Fruit fly (Drosophila melanogaster) whole organism, embryonic: ENCODE measurements around the gene CG2608.
A peak's percentile ranks its signal among the peaks of the same experiment; 100 is the strongest.

Experiments used
- Ada2b ChIP-seq: fragments of 200-800 bp; sonication (Bioruptor generic); IDR thresholded peaks from 2 replicates; pipeline ENCODE4 v1.3.6; 2022; ENCODE audit warnings: missing biosample characterization, missing genetic modification characterization
- Awh ChIP-seq: fragments of 200-800 bp; sonication (Bioruptor generic); IDR thresholded peaks from 2 replicates; pipeline ENCODE4, ENCODE4 v1.3.6; 2022; ENCODE audit warnings: missing biosample characterization, missing genetic modification characterization
- CG10321 ChIP-seq: fragments of 200-800 bp; sonication (Bioruptor generic); IDR thresholded peaks from 2 replicates; pipeline ENCODE4 v1.3.6; 2022; ENCODE audit warnings: missing biosample characterization, missing genetic modification characterization
- CG12104 ChIP-seq: fragments of 200-800 bp; sonication (Bioruptor generic); optimal IDR thresholded peaks from 3 replicates; lab custom pipeline; 2016; ENCODE audit warnings: missing biosample characterization, missing genetic modification characterization
- CG12391 ChIP-seq: fragments of 200-800 bp; sonication (Bioruptor generic); optimal IDR thresholded peaks from 3 replicates; lab custom pipeline; 2018; ENCODE audit warnings: missing biosample characterization, mild to moderate bottlenecking, missing genetic modification characterization, moderate library complexity
- CG13424 ChIP-seq: fragments of 200-800 bp; sonication (Bioruptor generic); optimal IDR thresholded peaks from 2 replicates; lab custom pipeline; 2019; ENCODE audit warnings: missing biosample characterization, mild to moderate bottlenecking, missing genetic modification characterization, moderate library complexity
- CG13775 ChIP-seq: fragments of 200-800 bp; sonication (Bioruptor generic); optimal IDR thresholded peaks from 3 replicates; lab custom pipeline; 2017; ENCODE audit warnings: missing biosample characterization, mild to moderate bottlenecking, missing genetic modification characterization
- CG14050 ChIP-seq: fragments of 200-800 bp; sonication (Bioruptor generic); IDR thresholded peaks from 3 replicates; pipeline ENCODE4 v1.3.6; 2022; ENCODE audit warnings: missing biosample characterization, missing genetic modification characterization
- CG15514 ChIP-seq: fragments of 200-800 bp; sonication (Bioruptor generic); optimal IDR thresholded peaks from 3 replicates; lab custom pipeline; 2017; ENCODE audit warnings: missing biosample characterization, missing genetic modification characterization, mild to moderate bottlenecking, moderate library complexity, missing genetic modification reagents
- CG18619 ChIP-seq: fragments of 200-800 bp; sonication (Bioruptor generic); optimal IDR thresholded peaks from 3 replicates; lab custom pipeline; 2017; ENCODE audit warnings: missing biosample characterization, mild to moderate bottlenecking, missing genetic modification characterization
- CG2120 ChIP-seq: fragments of 200-800 bp; sonication (Bioruptor generic); optimal IDR thresholded peaks from 3 replicates; lab custom pipeline; 2016; ENCODE audit warnings: missing biosample characterization, missing genetic modification characterization
- CG30403 ChIP-seq: fragments of 200-800 bp; sonication (Bioruptor generic); optimal IDR thresholded peaks from 3 replicates; lab custom pipeline; 2016; ENCODE audit warnings: missing biosample characterization, missing genetic modification characterization
- CG7271 ChIP-seq: fragments of 200-800 bp; sonication (Bioruptor generic); optimal IDR thresholded peaks from 2 replicates; lab custom pipeline; 2018; ENCODE audit warnings: missing biosample characterization, mild to moderate bottlenecking, missing genetic modification characterization, moderate library complexity
- CG8089 ChIP-seq: fragments of 200-800 bp; sonication (Bioruptor generic); optimal IDR thresholded peaks from 3 replicates; lab custom pipeline; 2016; ENCODE audit warnings: missing biosample characterization, missing genetic modification characterization
- CG8765 ChIP-seq: fragments of 200-800 bp; sonication (Bioruptor generic); IDR thresholded peaks from 2 replicates; pipeline ENCODE4 v1.3.6; 2022; ENCODE audit warnings: missing biosample characterization, missing genetic modification characterization
- CTCF ChIP-seq: fragments of 200-800 bp; sonication (Bioruptor generic); optimal IDR thresholded peaks from 2 replicates; lab custom pipeline; 2017; ENCODE audit warnings: missing biosample characterization, mild to moderate bottlenecking, missing genetic modification characterization, moderate library complexity
- Dip3 ChIP-seq: fragments of 200-800 bp; sonication (Bioruptor generic); optimal IDR thresholded peaks from 3 replicates; lab custom pipeline; 2016; ENCODE audit warnings: missing biosample characterization, missing genetic modification characterization
- Ets65A ChIP-seq: fragments of 200-800 bp; sonication (Bioruptor generic); peaks from one replicate; lab custom pipeline; 2016; ENCODE audit warnings: missing biosample characterization, missing genetic modification characterization
- HLH3B ChIP-seq: fragments of 200-800 bp; sonication (Bioruptor generic); IDR thresholded peaks from 2 replicates; pipeline ENCODE4 v1.3.6; 2022; ENCODE audit warnings: missing biosample characterization, missing genetic modification characterization
- Hr3 ChIP-seq: fragments of 200-800 bp; sonication (Bioruptor generic); optimal IDR thresholded peaks from 3 replicates; lab custom pipeline; 2016; ENCODE audit warnings: missing biosample characterization, missing genetic modification characterization
- Max ChIP-seq: fragments of 200-800 bp; sonication (Bioruptor generic); optimal IDR thresholded peaks from 2 replicates; lab custom pipeline; 2016; ENCODE audit warnings: missing biosample characterization, mild to moderate bottlenecking, missing genetic modification characterization
- Med ChIP-seq: fragments of 200-800 bp; sonication (Bioruptor generic); peaks from one replicate; lab custom pipeline; 2016; ENCODE audit warnings: missing biosample characterization, missing genetic modification characterization, mild to moderate bottlenecking, inconsistent platforms, moderate library complexity
- Mes4 ChIP-seq: fragments of 200-800 bp; sonication (Bioruptor generic); optimal IDR thresholded peaks from 2 replicates; lab custom pipeline; 2016; ENCODE audit warnings: missing biosample characterization, missing genetic modification characterization
- NC2β ChIP-seq: fragments of 200-800 bp; sonication (Bioruptor generic); optimal IDR thresholded peaks from 2 replicates; lab custom pipeline; 2016; ENCODE audit warnings: missing biosample characterization, missing genetic modification characterization
- Oli ChIP-seq: fragments of 200-800 bp; sonication (Bioruptor generic); optimal IDR thresholded peaks from 2 replicates; lab custom pipeline; 2018; ENCODE audit warnings: missing biosample characterization, mild to moderate bottlenecking, missing genetic modification characterization, moderate library complexity
- PHDP ChIP-seq: fragments of 200-800 bp; sonication (Bioruptor generic); optimal IDR thresholded peaks from 3 replicates; lab custom pipeline; 2018; ENCODE audit warnings: missing biosample characterization, mild to moderate bottlenecking, missing genetic modification characterization, moderate library complexity
- Trl ChIP-seq, 3 experiments: fragments of >200 bp in 2 of 3; fragments of 200-800 bp in 1 of 3; sonication (Bioruptor generic) in 1 of 3; optimal IDR thresholded peaks; 2 replicates in 1 of 3; 3 replicates in 2 of 3; lab custom pipeline; 2016 to 2017; ENCODE audit warnings: missing biosample characterization in 1 of 3, missing genetic modification characterization in 1 of 3
- Vsx1 ChIP-seq: fragments of 200-800 bp; sonication (Bioruptor generic); optimal IDR thresholded peaks from 2 replicates; lab custom pipeline; 2017; ENCODE audit warnings: missing biosample characterization, mild to moderate bottlenecking, missing genetic modification characterization, missing genetic modification reagents
- cato ChIP-seq: fragments of 200-800 bp; sonication (Bioruptor generic); optimal IDR thresholded peaks from 2 replicates; lab custom pipeline; 2016; ENCODE audit warnings: missing biosample characterization, missing genetic modification characterization, borderline replicate concordance
- chm ChIP-seq: fragments of 200-800 bp; sonication (Bioruptor generic); IDR thresholded peaks from 2 replicates; pipeline ENCODE4 v1.3.6; 2022; ENCODE audit warnings: missing biosample characterization, missing genetic modification characterization
- chn ChIP-seq: fragments of 200-800 bp; sonication (Bioruptor generic); optimal IDR thresholded peaks from 2 replicates; lab custom pipeline; 2016; ENCODE audit warnings: missing biosample characterization, missing genetic modification characterization
- dysf ChIP-seq: fragments of 200-800 bp; sonication (Bioruptor generic); IDR thresholded peaks from 3 replicates; pipeline ENCODE4 v1.3.6; 2022; ENCODE audit warnings: missing biosample characterization, missing genetic modification characterization
- ems ChIP-seq: fragments of 200-800 bp; sonication (Bioruptor generic); optimal IDR thresholded peaks from 3 replicates; lab custom pipeline; 2016; ENCODE audit warnings: missing biosample characterization, missing genetic modification characterization
- esg ChIP-seq: fragments of 200-800 bp; sonication (Bioruptor generic); conservative IDR thresholded peaks from 2 replicates; pipeline ENCODE4 v1.3.6; 2022; ENCODE audit warnings: missing biosample characterization, missing genetic modification characterization
- eyg ChIP-seq: fragments of 200-800 bp; sonication (Bioruptor generic); optimal IDR thresholded peaks from 3 replicates; lab custom pipeline; 2016; ENCODE audit warnings: missing biosample characterization, missing genetic modification characterization
- gfzf ChIP-seq: fragments of 200-800 bp; sonication (Bioruptor generic); optimal IDR thresholded peaks from 2 replicates; lab custom pipeline; 2016; ENCODE audit warnings: missing biosample characterization, mild to moderate bottlenecking, missing genetic modification characterization, moderate library complexity
- lmd ChIP-seq: fragments of 200-800 bp; sonication (Bioruptor generic); IDR thresholded peaks from 2 replicates; pipeline ENCODE4 v1.3.6; 2022; ENCODE audit warnings: missing biosample characterization, missing genetic modification characterization
- nmo ChIP-seq: fragments of 200-800 bp; sonication (Bioruptor generic); optimal IDR thresholded peaks from 2 replicates; lab custom pipeline; 2018; ENCODE audit warnings: missing biosample characterization, mild to moderate bottlenecking, missing genetic modification characterization, moderate library complexity
- pho ChIP-seq: fragments of 200-800 bp; sonication (Bioruptor generic); optimal IDR thresholded peaks from 2 replicates; lab custom pipeline; 2016; ENCODE audit warnings: missing biosample characterization, missing genetic modification characterization
- phol ChIP-seq: fragments of 200-800 bp; sonication (Bioruptor generic); optimal IDR thresholded peaks from 3 replicates; lab custom pipeline; 2018; ENCODE audit warnings: missing biosample characterization, mild to moderate bottlenecking, missing genetic modification characterization, moderate library complexity
- pum ChIP-seq: fragments of 200-800 bp; sonication (Bioruptor generic); optimal IDR thresholded peaks from 2 replicates; lab custom pipeline; 2016; ENCODE audit warnings: missing biosample characterization, missing genetic modification characterization
- row ChIP-seq: fragments of 200-800 bp; sonication (Bioruptor generic); IDR thresholded peaks from 3 replicates; pipeline ENCODE4 v1.3.6; 2022; ENCODE audit warnings: missing biosample characterization, missing genetic modification characterization
- scrt ChIP-seq: fragments of 200-800 bp; sonication (Bioruptor generic); optimal IDR thresholded peaks from 2 replicates; lab custom pipeline; 2018; ENCODE audit warnings: missing biosample characterization, mild to moderate bottlenecking, missing genetic modification characterization, moderate library complexity
- sens ChIP-seq: fragments of 200-800 bp; sonication (Bioruptor generic); peaks from one replicate; lab custom pipeline; 2016; ENCODE audit warnings: missing biosample characterization, missing genetic modification characterization
- seq ChIP-seq: fragments of 200-800 bp; sonication (Bioruptor generic); IDR thresholded peaks from 2 replicates; pipeline ENCODE4 v1.3.6; 2022; ENCODE audit warnings: missing biosample characterization, missing genetic modification characterization
- ssp ChIP-seq: fragments of 200-800 bp; sonication (Bioruptor generic); IDR thresholded peaks from 2 replicates; pipeline ENCODE4 v1.3.6; 2022; ENCODE audit warnings: missing biosample characterization, missing genetic modification characterization
- sug ChIP-seq: fragments of 200-800 bp; optimal IDR thresholded peaks from 2 replicates; lab custom pipeline; 2019; ENCODE audit warnings: missing biosample characterization, mild to moderate bottlenecking, missing genetic modification characterization, moderate library complexity
- tin ChIP-seq: fragments of 200-800 bp; sonication (Bioruptor generic); optimal IDR thresholded peaks from 3 replicates; lab custom pipeline; 2016; ENCODE audit warnings: missing biosample characterization, missing genetic modification characterization
- wek ChIP-seq: fragments of 200-800 bp; sonication (Bioruptor generic); optimal IDR thresholded peaks from 3 replicates; lab custom pipeline; 2018; ENCODE audit warnings: missing biosample characterization, mild to moderate bottlenecking, missing genetic modification characterization, moderate library complexity
- zen ChIP-seq: fragments of 200-800 bp; sonication (Bioruptor generic); optimal IDR thresholded peaks from 3 replicates; lab custom pipeline; 2018; ENCODE audit warnings: missing biosample characterization, mild to moderate bottlenecking, missing genetic modification characterization, moderate library complexity
- zfh1 ChIP-seq: fragments of 200-800 bp; sonication (Bioruptor generic); IDR thresholded peaks from 3 replicates; pipeline ENCODE4 v1.3.6; 2022; ENCODE audit warnings: missing biosample characterization, missing genetic modification characterization

CG2608 gene

DNA sequence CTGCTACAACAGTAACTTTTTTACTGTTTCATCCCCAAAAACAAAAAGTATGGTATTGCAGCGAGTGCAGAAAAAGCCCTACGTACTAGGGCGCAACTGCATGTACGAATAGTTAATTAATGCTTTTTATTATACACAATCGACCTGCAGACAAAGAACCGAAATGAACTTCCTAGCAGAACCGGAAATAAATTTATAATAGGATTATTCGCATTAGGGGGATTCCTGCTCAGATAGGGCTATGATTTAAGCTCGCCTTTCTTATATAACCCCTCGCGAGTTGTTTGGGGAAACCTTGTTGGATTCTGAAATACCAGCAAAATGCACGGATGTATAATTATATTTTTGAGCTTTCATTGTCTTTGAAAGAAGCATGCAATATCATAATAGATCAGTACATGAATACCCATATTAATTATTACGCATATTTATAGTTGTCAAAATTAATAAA lies 36.1 kb downstream of the CG2608 start, which contains the start of gene Cen (continued):
- TF ChIP-seq nmo (GFP tag; lab: Kevin White, UChicago) (peak; percentile 54), esg (0 out of 2 replicates have a peak, but pooled peaks have one; percentile 15), wek (GFP tag; lab: Kevin White, UChicago) (peak; percentile 86), pho (GFP tag; lab: Kevin White, UChicago) (peak; percentile 25), Mes4 (GFP tag; lab: Kevin White, UChicago) (peak; percentile 18), CG30403 (GFP tag; lab: Kevin White, UChicago) (peak; percentile 50), CG15514 (GFP tag; lab: Kevin White, UChicago) (peak; percentile 47), CG13424 (tag; lab: Kevin White, UChicago) (peak; percentile 23), zen (tag; lab: Kevin White, UChicago) (no peak), Med (GFP tag; lab: Kevin White, UChicago) (peak; percentile 89), HLH3B (GFP tag; lab: Robert Waterston, UW) (no peak), CG12104 (GFP tag; lab: Kevin White, UChicago) (peak; percentile 30), cato (GFP tag; lab: Kevin White, UChicago) (peak; percentile 13), Dip3 (GFP tag; lab: Kevin White, UChicago) (peak; percentile 53), CG10321 (GFP tag; lab: Robert Waterston, UW) (no peak), PHDP (tag; lab: Kevin White, UChicago) (no peak), Oli (tag; lab: Kevin White, UChicago) (peak; percentile 25), CG14050 (GFP tag; lab: Robert Waterston, UW) (0 out of 3 replicates have a peak, but pooled peaks have one; percentile 34), zfh1 (peak; percentile 41; the same call in 1 of the 3 replicates), sug (tag; lab: Kevin White, UChicago) (no peak), CTCF (no peak), CG13775 (peak; percentile 61), eyg (GFP tag; lab: Kevin White, UChicago) (peak; percentile 13), NC2β (GFP tag; lab: Kevin White, UChicago) (peak; percentile 43), Trl (optimal IDR thresholded peaks at IDR 0.05; lab: Kevin White, UChicago) (no peak), Trl (GFP tag; optimal IDR thresholded peaks at IDR 0.05; lab: Kevin White, UChicago) (peak; percentile 32), Hr3 (peak; percentile 13), phol (tag; lab: Kevin White, UChicago) (peak; percentile 20), Awh (no peak), Max (GFP tag; lab: Kevin White, UChicago) (peak; percentile 28), ssp (peak; percentile 36; the same call in 1 of the 2 replicates), scrt (GFP tag; lab: Kevin White, UChicago) (no peak), seq (GFP tag; lab: Robert Waterston, UW) (peak; percentile 12; the same call in 1 of the 2 replicates), pum (GFP tag; lab: Kevin White, UChicago) (peak; percentile 4), tin (GFP tag; lab: Kevin White, UChicago) (peak; percentile 14), gfzf (GFP tag; lab: Kevin White, UChicago) (peak; percentile 59), CG7271 (tag; lab: Kevin White, UChicago) (peak; percentile 1), CG2120 (GFP tag; lab: Kevin White, UChicago) (peak; percentile 63), sens (GFP tag; lab: Kevin White, UChicago) (peak; percentile 93), CG12391 (tag; lab: Kevin White, UChicago) (peak; percentile 51), CG8765 (GFP tag; lab: Robert Waterston, UW) (peak; percentile 15; the same call in 1 of the 2 replicates), Vsx1 (GFP tag; lab: Kevin White, UChicago) (no peak), row (GFP tag; lab: Robert Waterston, UW) (peak; percentile 66; the same call in 2 of the 3 replicates), chm (GFP tag; lab: Robert Waterston, UW) (no peak), CG8089 (GFP tag; lab: Kevin White, UChicago) (peak; percentile 10), lmd (GFP tag; lab: Robert Waterston, UW) (peak; percentile 54; the same call in 1 of the 2 replicates), dysf (GFP tag; lab: Robert Waterston, UW) (peak; percentile 49; the same call in 2 of the 3 replicates), Ets65A (peak; percentile 69), CG18619 (GFP tag; lab: Kevin White, UChicago) (peak; percentile 21), Ada2b (GFP tag; lab: Robert Waterston, UW) (peak; percentile 53; the same call in 1 of the 2 replicates), ems (GFP tag; lab: Kevin White, UChicago) (peak; percentile 2), chn (GFP tag; lab: Kevin White, UChicago) (peak; percentile 48)
